Worm (Caenorhabditis elegans): ENCODE data around the gene R07G3.8.

The R07G3.8 gene

DNA sequence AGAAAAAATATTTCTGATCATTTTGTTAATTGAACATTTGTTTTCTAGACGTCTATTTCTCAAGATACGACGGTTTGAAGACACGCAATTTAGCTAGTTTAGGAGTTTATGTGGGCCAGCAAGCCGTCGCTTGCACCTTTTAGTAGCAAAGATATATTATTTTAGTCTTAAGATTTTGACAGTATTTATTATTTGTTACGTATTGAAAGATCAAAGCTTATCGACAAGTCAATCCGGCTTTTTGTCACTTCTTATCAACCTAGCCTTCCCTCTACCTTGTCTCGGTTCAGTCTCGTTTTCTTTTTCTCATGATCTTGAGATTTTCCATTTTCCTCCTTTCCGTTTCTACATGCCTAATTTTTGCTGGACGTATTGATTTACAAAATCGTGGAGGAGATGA lies 46.2 kb downstream of the R07G3.8 start, which contains the start of gene F35D2.2:
Gene F35D2.2 (plus strand): TSS at position 301 of the 400 bp plus-strand sequence.
- no peak for TF ChIP-seq unc-62 (GFP tag; optimal IDR thresholded peaks at IDR 0.05)

DNA sequence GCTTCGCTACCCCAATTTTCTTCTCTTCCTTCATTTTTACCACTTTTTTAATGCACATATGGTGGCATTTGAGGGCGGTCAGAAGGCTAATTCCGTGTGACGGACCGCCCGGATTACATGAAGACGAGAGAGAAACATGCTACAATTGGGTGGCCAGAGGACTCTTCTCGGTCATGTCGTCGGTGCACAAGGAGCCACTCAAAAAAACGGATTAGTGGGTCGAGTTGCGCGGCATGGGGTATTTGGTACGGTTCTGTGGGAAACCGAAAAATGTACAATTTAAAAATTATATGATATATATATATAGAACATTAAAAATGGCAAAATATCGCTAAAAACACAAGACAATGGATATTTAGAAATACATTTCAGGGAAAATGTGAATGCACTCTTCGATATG lies 49.5 kb downstream of the R07G3.8 start:
- TF ChIP-seq elt-3 (tag; optimal IDR thresholded peaks at IDR 0.05) (no peak), peb-1 (tag; optimal IDR thresholded peaks at IDR 0.05) (no peak), mab-5 (tag; optimal IDR thresholded peaks at IDR 0.05) (no peak), ZK546.5 (tag; optimal IDR thresholded peaks at IDR 0.05) (no peak), nhr-12 (tag; optimal IDR thresholded peaks at IDR 0.05) (no peak), fos-1 (tag; optimal IDR thresholded peaks at IDR 0.05) (no peak), lsy-2 (tag; optimal IDR thresholded peaks at IDR 0.05) (no peak), sem-4 (tag; optimal IDR thresholded peaks at IDR 0.05) (no peak), mdl-1 (tag; optimal IDR thresholded peaks at IDR 0.05) (no peak), lin-39 (tag; optimal IDR thresholded peaks at IDR 0.05) (no peak), unc-39 (tag; optimal IDR thresholded peaks at IDR 0.05) (no peak), gmeb-1 (tag; optimal IDR thresholded peaks at IDR 0.05) (no peak), nhr-21 (tag; optimal IDR thresholded peaks at IDR 0.05) (no peak), lin-13 (GFP tag; optimal IDR thresholded peaks at IDR 0.05) (no peak), sma-9 (GFP tag; optimal IDR thresholded peaks at IDR 0.05) (no peak), sma-9 (tag; optimal IDR thresholded peaks at IDR 0.05) (no peak), zag-1 (tag; optimal IDR thresholded peaks at IDR 0.05) (no peak), nhr-6 (tag; optimal IDR thresholded peaks at IDR 0.05) (no peak)

DNA sequence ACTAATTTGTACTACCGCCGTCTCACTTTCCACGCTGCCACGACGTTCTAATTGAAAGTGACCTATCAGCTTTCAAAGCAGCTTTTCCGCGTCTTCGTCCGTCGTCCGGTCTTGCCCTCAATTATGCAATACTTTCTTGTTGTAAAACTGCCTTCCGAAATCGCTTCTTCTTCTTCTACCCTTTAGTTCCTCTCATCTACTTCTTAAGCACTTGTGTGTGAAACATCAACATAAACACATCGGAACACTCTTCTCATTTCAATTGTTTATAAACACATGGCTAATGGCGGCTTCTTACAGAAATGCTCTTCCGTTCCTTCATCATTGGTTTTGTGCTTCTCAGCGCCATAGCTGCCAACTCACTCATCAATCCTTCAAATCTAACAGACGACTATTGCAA lies 50.0 kb downstream of the R07G3.8 start, which contains the start of gene F35D2.3:
Gene F35D2.3 (plus strand): TSS at position 301 of the 400 bp plus-strand sequence.
- TF ChIP-seq peb-1 (tag; optimal IDR thresholded peaks at IDR 0.05): no peak
- no peak for TF ChIP-seq R02D3.7 (tag; optimal IDR thresholded peaks at IDR 0.05)
- TF ChIP-seq elt-3 (tag; optimal IDR thresholded peaks at IDR 0.05): no peak
- no peak for TF ChIP-seq sma-9 (GFP tag; optimal IDR thresholded peaks at IDR 0.05)
- TF ChIP-seq sma-9 (tag; optimal IDR thresholded peaks at IDR 0.05): no peak
- TF ChIP-seq gmeb-1 (tag; optimal IDR thresholded peaks at IDR 0.05): no peak
- TF ChIP-seq skn-1 (tag; optimal IDR thresholded peaks at IDR 0.05): no peak
- no peak for TF ChIP-seq nhr-11 (tag; optimal IDR thresholded peaks at IDR 0.05)
- TF ChIP-seq ceh-16 (tag; optimal IDR thresholded peaks at IDR 0.05): no peak
- no peak for TF ChIP-seq alr-1 (tag; optimal IDR thresholded peaks at IDR 0.05)
- no peak for TF ChIP-seq unc-39 (tag; optimal IDR thresholded peaks at IDR 0.05)
- no peak for TF ChIP-seq fos-1 (tag; optimal IDR thresholded peaks at IDR 0.05)
